Worm (Caenorhabditis elegans): ENCODE data around the gene T04C12.1.
A peak's percentile ranks its signal among the peaks of the same experiment; 100 is the strongest.

T04C12.1 gene

DNA sequence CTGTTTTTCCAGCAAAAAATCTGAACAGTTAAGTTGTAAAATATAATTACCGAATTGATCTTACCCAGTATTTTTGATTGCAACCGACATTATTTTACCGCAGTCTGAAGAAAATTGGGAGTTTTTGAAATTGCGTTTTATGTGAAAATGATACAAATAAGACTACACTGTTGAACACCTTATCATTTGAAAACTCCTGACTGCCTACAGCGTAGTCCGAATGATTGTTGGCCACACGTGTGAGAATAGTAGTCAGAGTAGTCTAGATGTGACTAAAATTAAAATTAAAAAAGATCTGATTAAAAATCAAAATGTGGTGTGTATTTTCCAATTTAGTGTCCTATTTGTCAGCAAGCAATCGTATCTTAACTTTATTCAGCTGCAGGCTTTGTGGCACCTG is 12.3 kb downstream of the T04C12.1 start, which contains the start of gene dhs-18:
dhs-18 (minus strand) TSS at position 104 of the 400 bp plus-strand sequence.
- peak; percentile 83 for TF ChIP-seq pqm-1 (tag; optimal IDR thresholded peaks at IDR 0.05)
- no peak for TF ChIP-seq egl-27 (tag; optimal IDR thresholded peaks at IDR 0.05)
- TF ChIP-seq elt-2 (tag; optimal IDR thresholded peaks at IDR 0.05) = peak; percentile 72
- TF ChIP-seq elt-3 (tag; optimal IDR thresholded peaks at IDR 0.05) = no peak

DNA sequence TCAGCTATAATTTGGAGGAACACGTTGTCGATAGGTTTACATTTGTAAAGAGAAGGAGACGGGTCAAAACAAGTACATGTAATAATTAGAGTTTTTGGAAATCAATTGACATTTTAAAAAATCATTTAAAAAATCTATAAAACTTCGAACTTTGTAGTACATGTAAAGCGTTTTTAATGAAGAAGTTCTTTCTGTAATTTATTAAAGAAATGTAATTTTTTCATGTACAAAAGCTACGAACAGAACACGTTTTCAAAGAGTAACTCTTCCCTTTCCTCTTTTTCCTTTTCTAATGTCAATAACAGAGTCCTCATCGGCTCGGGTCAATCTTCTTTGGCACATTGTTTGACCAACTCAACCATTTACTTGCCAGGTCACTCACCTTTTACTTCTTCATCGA is 15.3 kb downstream of the T04C12.1 start, which contains the start of gene C45B11.6:
C45B11.6 (plus strand) TSS at position 301 of the 400 bp plus-strand sequence.
- TF ChIP-seq pha-4 (tag; optimal IDR thresholded peaks at IDR 0.05) = peak; percentile 68
- TF ChIP-seq ceh-9 (tag; optimal IDR thresholded peaks at IDR 0.05) = no peak
- no peak for TF ChIP-seq ZK546.5 (tag; optimal IDR thresholded peaks at IDR 0.05)
- no peak for TF ChIP-seq nfya-1 (tag; optimal IDR thresholded peaks at IDR 0.05; ENCODE audit: insufficient read depth)

DNA sequence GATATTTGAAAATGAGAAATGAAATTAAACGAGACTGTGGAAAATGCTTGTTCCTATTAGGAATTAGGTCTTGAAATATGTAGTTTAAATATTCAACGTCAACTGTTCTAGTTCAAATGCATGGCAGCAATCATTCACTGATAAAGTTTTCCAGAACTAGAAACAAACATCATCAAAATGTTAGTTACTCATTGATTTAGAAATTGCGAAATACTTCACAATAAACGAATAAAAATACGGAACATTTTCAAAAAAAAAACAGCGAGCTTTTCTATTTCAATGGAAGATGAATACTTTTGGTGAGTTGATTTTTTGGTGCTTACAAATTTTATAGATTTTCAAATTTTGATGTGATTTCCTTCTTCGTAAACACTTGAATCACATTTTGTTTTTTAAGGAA is 16.5 kb downstream of the T04C12.1 start, which contains the start of gene C45B11.2:
C45B11.2 (plus strand) TSS at position 173 of the 400 bp plus-strand sequence.
- TF ChIP-seq nhr-23 (tag; optimal IDR thresholded peaks at IDR 0.05) (no peak), nhr-12 (tag; optimal IDR thresholded peaks at IDR 0.05) (no peak), nfya-1 (tag; optimal IDR thresholded peaks at IDR 0.05; ENCODE audit: insufficient read depth) (no peak)

DNA sequence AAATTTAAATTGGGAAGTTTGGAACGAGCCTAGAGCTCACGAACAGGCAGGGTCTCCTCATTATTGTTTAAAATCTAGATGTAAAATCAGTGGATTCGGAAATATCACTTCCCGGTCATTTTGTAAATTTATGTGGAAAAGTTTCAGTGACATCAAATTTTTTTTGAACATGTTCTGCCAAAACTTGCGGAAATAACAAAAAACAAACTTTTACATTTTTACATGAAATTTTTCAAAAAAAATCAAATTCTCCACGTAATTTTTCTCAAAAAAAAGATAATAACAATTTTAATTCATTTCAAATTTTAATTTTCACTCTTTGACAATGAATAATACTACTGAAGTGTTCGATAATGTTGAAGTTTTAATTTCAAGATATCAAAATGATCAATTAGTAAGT is 17.6 kb downstream of the T04C12.1 start, which contains the start of gene C45B11.5:
C45B11.5 (plus strand) TSS at position 301 of the 400 bp plus-strand sequence.
- TF ChIP-seq snpc-4 (tag; optimal IDR thresholded peaks at IDR 0.05) (no peak), sea-2 (GFP tag; optimal IDR thresholded peaks at IDR 0.05) (no peak), nfya-1 (tag; optimal IDR thresholded peaks at IDR 0.05; ENCODE audit: insufficient read depth) (no peak), fkh-2 (tag; optimal IDR thresholded peaks at IDR 0.05) (no peak), ZK546.5 (tag; optimal IDR thresholded peaks at IDR 0.05) (no peak), ceh-82 (tag; optimal IDR thresholded peaks at IDR 0.05) (no peak), lsy-12 (tag; optimal IDR thresholded peaks at IDR 0.05) (no peak), hmg-11 (tag; optimal IDR thresholded peaks at IDR 0.05) (no peak), nhr-23 (tag; optimal IDR thresholded peaks at IDR 0.05) (no peak), nhr-28 (tag; optimal IDR thresholded peaks at IDR 0.05) (no peak), unc-62 (GFP tag; optimal IDR thresholded peaks at IDR 0.05) (no peak), daf-12 (tag; optimal IDR thresholded peaks at IDR 0.05) (no peak), pha-4 (tag; optimal IDR thresholded peaks at IDR 0.05) (no peak), fos-1 (tag; optimal IDR thresholded peaks at IDR 0.05) (no peak), R02D3.7 (tag; optimal IDR thresholded peaks at IDR 0.05) (no peak), lin-15B (tag; optimal IDR thresholded peaks at IDR 0.05) (no peak), mdl-1 (tag; optimal IDR thresholded peaks at IDR 0.05) (no peak), nhr-77 (tag; optimal IDR thresholded peaks at IDR 0.05) (no peak), ceh-9 (tag; optimal IDR thresholded peaks at IDR 0.05) (no peak), nhr-76 (tag; optimal IDR thresholded peaks at IDR 0.05) (no peak)

DNA sequence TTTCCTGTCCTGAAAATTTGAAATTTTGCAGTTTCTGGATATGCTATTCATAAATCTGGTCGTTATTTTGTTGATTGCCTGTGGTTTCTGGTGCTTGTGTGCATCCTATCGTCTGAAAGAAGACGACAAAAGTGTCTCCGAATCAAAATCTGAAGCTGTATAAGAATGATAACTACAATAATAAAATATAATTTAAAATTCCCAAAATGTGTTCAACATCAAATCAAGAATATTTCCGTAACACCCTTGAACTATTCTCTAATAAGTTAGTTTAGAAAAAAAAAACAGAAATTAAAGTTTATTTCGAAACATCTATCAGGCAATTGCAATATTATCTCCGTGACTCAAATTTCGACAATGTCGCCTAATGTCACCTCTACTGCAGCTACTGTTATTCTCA is 18.6 kb downstream of the T04C12.1 start, which contains the start of gene C45B11.8:
C45B11.8 (plus strand) TSS at position 301 of the 400 bp plus-strand sequence.
- TF ChIP-seq egl-5 (tag; optimal IDR thresholded peaks at IDR 0.05) (no peak), fkh-2 (tag; optimal IDR thresholded peaks at IDR 0.05) (no peak), nhr-237 (tag; optimal IDR thresholded peaks at IDR 0.05) (no peak), mml-1 (tag; optimal IDR thresholded peaks at IDR 0.05) (no peak), nhr-77 (tag; optimal IDR thresholded peaks at IDR 0.05) (no peak), ztf-11 (tag; optimal IDR thresholded peaks at IDR 0.05) (no peak), elt-2 (tag; optimal IDR thresholded peaks at IDR 0.05) (no peak), unc-62 (GFP tag; optimal IDR thresholded peaks at IDR 0.05) (no peak)

DNA sequence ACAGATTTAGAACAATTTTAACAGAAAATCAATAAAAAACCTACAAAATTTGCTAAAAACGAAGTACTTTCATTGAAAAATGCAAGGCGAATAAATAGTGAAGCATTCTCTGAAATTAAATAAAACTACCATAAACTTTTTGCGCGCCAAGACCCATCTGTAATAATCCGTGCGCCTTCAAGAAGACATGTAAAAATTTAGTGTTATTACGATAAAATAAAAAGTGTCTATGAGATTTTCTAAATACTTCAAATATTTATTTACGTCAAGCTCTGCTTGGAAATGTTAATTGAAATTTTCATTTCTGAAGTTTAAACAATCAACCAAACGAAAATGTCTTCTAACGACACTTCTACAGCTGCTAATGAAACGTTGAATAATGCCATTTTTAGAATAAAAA is 19.0 kb downstream of the T04C12.1 start, which contains the start of gene C45B11.9:
C45B11.9 (plus strand) TSS at position 301 of the 400 bp plus-strand sequence.
- TF ChIP-seq jun-1 (tag; optimal IDR thresholded peaks at IDR 0.05) = no peak
